Fruit fly (Drosophila melanogaster): ENCODE measurements around the gene CG9399.

CG9399 gene

dm6 chr3R:9546808-9547381 lies 27.1 kb downstream of the CG9399 start (continued):
- no peak for TF ChIP-seq HHEX (GFP tag; optimal IDR thresholded peaks at IDR 0.05)
- no peak for TF ChIP-seq row (GFP tag; IDR thresholded peaks at IDR 0.05)
- TF ChIP-seq sim (GFP tag; IDR thresholded peaks at IDR 0.05) = no peak
- no peak for TF ChIP-seq disco-r (GFP tag; optimal IDR thresholded peaks at IDR 0.05)
- no peak for TF ChIP-seq ab (GFP tag; optimal IDR thresholded peaks at IDR 0.05)
- TF ChIP-seq CG10979 (tag; optimal IDR thresholded peaks at IDR 0.05) = no peak
- TF ChIP-seq CG14860 (GFP tag; IDR thresholded peaks at IDR 0.05; ENCODE audit: partially characterized antibody) = no peak
- no peak for TF ChIP-seq CG6854 (GFP tag; optimal IDR thresholded peaks at IDR 0.05)
- no peak for TF ChIP-seq Lim3 (GFP tag; IDR thresholded peaks at IDR 0.05)
- no peak for TF ChIP-seq Lhr (GFP tag; optimal IDR thresholded peaks at IDR 0.05)
- no peak for TF ChIP-seq fd96Cb (tag; optimal IDR thresholded peaks at IDR 0.05)
- TF ChIP-seq usp (GFP tag; optimal IDR thresholded peaks at IDR 0.05) = no peak
- peak; percentile 55 for TF ChIP-seq CG8478 (optimal IDR thresholded peaks at IDR 0.05)
- 0 out of 3 replicates have a peak, but pooled peaks have one; percentile 13 for TF ChIP-seq zfh1 (GFP tag; IDR thresholded peaks at IDR 0.05)
- TF ChIP-seq CG12659 (GFP tag; optimal IDR thresholded peaks at IDR 0.05) = no peak
- no peak for TF ChIP-seq CG14965 (GFP tag; optimal IDR thresholded peaks at IDR 0.05; ENCODE audit: borderline replicate concordance)
- peak; percentile 94 for TF ChIP-seq CG4360 (GFP tag; IDR thresholded peaks at IDR 0.05)
- TF ChIP-seq prd (optimal IDR thresholded peaks at IDR 0.05) = no peak
- TF ChIP-seq prd (GFP tag; IDR thresholded peaks at IDR 0.05) = peak; percentile 39; the same call in 1 of the 3 replicates
- TF ChIP-seq gcm (GFP tag; optimal IDR thresholded peaks at IDR 0.05) = peak; percentile 64
- no peak for TF ChIP-seq CG1233 (GFP tag; optimal IDR thresholded peaks at IDR 0.05)
- TF ChIP-seq Six4 (GFP tag; optimal IDR thresholded peaks at IDR 0.05) = no peak
- TF ChIP-seq bsh (GFP tag; optimal IDR thresholded peaks at IDR 0.05) = no peak
- TF ChIP-seq Sry-δ (GFP tag; optimal IDR thresholded peaks at IDR 0.05) = no peak
- TF ChIP-seq CG17361 (GFP tag; IDR thresholded peaks at IDR 0.05) = no peak
- TF ChIP-seq CG6813 (GFP tag; optimal IDR thresholded peaks at IDR 0.05) = no peak
- no peak for TF ChIP-seq CG12236 (GFP tag; optimal IDR thresholded peaks at IDR 0.05)
- TF ChIP-seq pb (GFP tag; optimal IDR thresholded peaks at IDR 0.05) = no peak
- TF ChIP-seq ase (GFP tag; IDR thresholded peaks at IDR 0.05) = 0 out of 3 replicates have a peak, but pooled peaks have one; percentile 41
- no peak for TF ChIP-seq tup (GFP tag; optimal IDR thresholded peaks at IDR 0.05)
- TF ChIP-seq CG7372 (GFP tag; IDR thresholded peaks at IDR 0.05) = 0 out of 2 replicates have a peak, but pooled peaks have one; percentile 17
- TF ChIP-seq ranshi (GFP tag; IDR thresholded peaks at IDR 0.05) = 0 out of 2 replicates have a peak, but pooled peaks have one; percentile 15
- no peak for TF ChIP-seq crp (GFP tag; optimal IDR thresholded peaks at IDR 0.05)
- TF ChIP-seq Adf1 (GFP tag; IDR thresholded peaks at IDR 0.05) = no peak
- no peak for TF ChIP-seq CG13775 (GFP tag; optimal IDR thresholded peaks at IDR 0.05)
- TF ChIP-seq CG14667 (GFP tag; IDR thresholded peaks at IDR 0.05) = no peak
- no peak for TF ChIP-seq sima (GFP tag; optimal IDR thresholded peaks at IDR 0.05)
- no peak for TF ChIP-seq Kr (GFP tag; optimal IDR thresholded peaks at IDR 0.05)
- TF ChIP-seq ATbp (GFP tag; optimal IDR thresholded peaks at IDR 0.05) = no peak
- TF ChIP-seq Med (GFP tag) = peak; percentile 70
- no peak for TF ChIP-seq Hr78 (GFP tag; optimal IDR thresholded peaks at IDR 0.05)
- TF ChIP-seq Neu2 (GFP tag; optimal IDR thresholded peaks at IDR 0.05; ENCODE audit: borderline replicate concordance) = no peak
- no peak for TF ChIP-seq CG12219 (GFP tag; optimal IDR thresholded peaks at IDR 0.05)
- no peak for TF ChIP-seq CG15601 (tag; optimal IDR thresholded peaks at IDR 0.05)
- TF ChIP-seq CG11695 (GFP tag; IDR thresholded peaks at IDR 0.05) = no peak
- TF ChIP-seq jigr1 (GFP tag; IDR thresholded peaks at IDR 0.05) = no peak
- TF ChIP-seq Hr39 (optimal IDR thresholded peaks at IDR 0.05) = no peak
- TF ChIP-seq CG10274 (GFP tag; optimal IDR thresholded peaks at IDR 0.05) = no peak
- no peak for TF ChIP-seq Hmx (GFP tag; optimal IDR thresholded peaks at IDR 0.05)
- TF ChIP-seq CG8924 (tag; optimal IDR thresholded peaks at IDR 0.05) = no peak
- no peak for TF ChIP-seq pum (GFP tag; optimal IDR thresholded peaks at IDR 0.05)

All from whole organism, embryonic.